Worm (Caenorhabditis elegans): ENCODE measurements around the gene Y73F8A.27.
A peak's percentile ranks its signal among the peaks of the same experiment; 100 is the strongest.
"Not testable (repeated sequence)": the region's sequence is repeated elsewhere in the genome, so short reads cannot be mapped to it uniquely, and the experiment has no call there.

Y73F8A.27 gene

ce11 chrIV:15471430-15471829 is 1.2 kb upstream of the Y73F8A.27 start, which contains the start of gene ntl-11 (continued):
- TF ChIP-seq elt-4 (tag; optimal IDR thresholded peaks at IDR 0.05) (no peak), unc-42 (tag; optimal IDR thresholded peaks at IDR 0.05) (peak; percentile 70), pros-1 (tag; optimal IDR thresholded peaks at IDR 0.05) (no peak), hlh-13 (GFP tag; optimal IDR thresholded peaks at IDR 0.05) (no peak), ceh-18 (tag; optimal IDR thresholded peaks at IDR 0.05) (peak; percentile 85), ceh-45 (GFP tag; IDR thresholded peaks at IDR 0.05) (no peak), Y22D7AL.16 (tag; optimal IDR thresholded peaks at IDR 0.05) (no peak), F13H6.1 (tag; optimal IDR thresholded peaks at IDR 0.05) (peak; percentile 12), syd-9 (tag; optimal IDR thresholded peaks at IDR 0.05) (no peak), dmd-4 (tag; optimal IDR thresholded peaks at IDR 0.05; ENCODE audit: borderline replicate concordance) (no peak), ref-2 (tag; optimal IDR thresholded peaks at IDR 0.05) (no peak), ceh-48 (tag; optimal IDR thresholded peaks at IDR 0.05) (peak; percentile 29), pag-3 (tag; optimal IDR thresholded peaks at IDR 0.05; ENCODE audit: borderline replicate concordance) (no peak), pqm-1 (tag; optimal IDR thresholded peaks at IDR 0.05) (no peak), hlh-6 (tag; optimal IDR thresholded peaks at IDR 0.05) (no peak), pha-2 (tag; optimal IDR thresholded peaks at IDR 0.05) (no peak), unc-55 (GFP tag; optimal IDR thresholded peaks at IDR 0.05) (peak; percentile 73), ztf-16 (tag; optimal IDR thresholded peaks at IDR 0.05) (peak; percentile 34), sox-2 (GFP tag; IDR thresholded peaks at IDR 0.05) (0 out of 2 replicates have a peak, but pooled peaks have one; percentile 21), ceh-6 (GFP tag; optimal IDR thresholded peaks at IDR 0.05) (no peak), ceh-34 (tag; optimal IDR thresholded peaks at IDR 0.05) (peak; percentile 73), ama-1 (optimal IDR thresholded peaks at IDR 0.05) (no peak), che-1 (tag; optimal IDR thresholded peaks at IDR 0.05) (no peak)

- TF ChIP-seq hlh-8 (tag; optimal IDR thresholded peaks at IDR 0.05) = peak; percentile 71
- no peak for TF ChIP-seq ceh-18 (tag; optimal IDR thresholded peaks at IDR 0.05)
Observed at ce11 chrIV:15473588-15474271, 1.1 kb downstream of the Y73F8A.27 start, which contains the start of gene Y73F8A.26. Y73F8A.26 (plus strand) TSS chrIV:15473660.

- no peak for TF ChIP-seq npax-4 (tag; optimal IDR thresholded peaks at IDR 0.05)
- no peak for TF ChIP-seq unc-42 (tag; optimal IDR thresholded peaks at IDR 0.05)
- TF ChIP-seq ceh-19 (GFP tag; optimal IDR thresholded peaks at IDR 0.05) = no peak
- no peak for TF ChIP-seq ttx-3 (tag; optimal IDR thresholded peaks at IDR 0.05)
Observed at ce11 chrIV:15475829-15476228, 3.2 kb downstream of the Y73F8A.27 start.

- TF ChIP-seq hlh-15 (tag; optimal IDR thresholded peaks at IDR 0.05) (no peak), fkh-10 (GFP tag; optimal IDR thresholded peaks at IDR 0.05) (no peak)
Observed at ce11 chrIV:15476369-15476768, 3.8 kb downstream of the Y73F8A.27 start.

ce11 chrIV:15497263-15497662 is 24.7 kb downstream of the Y73F8A.27 start, which contains the start of gene acr-24:
acr-24 (plus strand) TSS chrIV:15497563.
- no peak for TF ChIP-seq ztf-16 (tag; optimal IDR thresholded peaks at IDR 0.05)
- no peak for TF ChIP-seq tbx-7 (tag; optimal IDR thresholded peaks at IDR 0.05)
- no peak for TF ChIP-seq hlh-6 (tag; optimal IDR thresholded peaks at IDR 0.05)

- TF ChIP-seq ceh-48 (tag; optimal IDR thresholded peaks at IDR 0.05); unc-55 (GFP tag; optimal IDR thresholded peaks at IDR 0.05); odd-2 (tag; optimal IDR thresholded peaks at IDR 0.05): not testable (repeated sequence)
Observed at ce11 chrIV:15521342-15521741, 48.7 kb downstream of the Y73F8A.27 start, which contains the start of gene Y73F8A.32. Y73F8A.32 (minus strand) TSS chrIV:15521442.

All from whole organism, late embryonic.